Worm (Caenorhabditis elegans) whole organism, L2 larva: Measurements from ENCODE around the gene nbet-1.

ENCODE experiments used
- ZK546.5 ChIP-seq: sonication (generic microtip); optimal IDR thresholded peaks from 2 replicates; lab custom pipeline; 2017; ENCODE audit warnings: missing biosample characterization, missing genetic modification characterization
- egl-27 ChIP-seq: sonication (generic microtip); optimal IDR thresholded peaks from 3 replicates; lab custom pipeline; 2017; ENCODE audit warnings: missing biosample characterization, missing genetic modification reagents, missing genetic modification characterization
- fos-1 ChIP-seq: fragments of 150-350 bp; optimal IDR thresholded peaks from 2 replicates; lab custom pipeline; 2014; ENCODE audit warnings: missing biosample characterization, missing genetic modification characterization
- mbf-1 ChIP-seq: sonication (generic microtip); optimal IDR thresholded peaks from 2 replicates; lab custom pipeline; 2017; ENCODE audit warnings: missing biosample characterization, missing genetic modification characterization
- mdl-1 ChIP-seq, 2 experiments: fragments of 150-350 bp in 1 of 2; sonication (generic microtip) in 1 of 2; optimal IDR thresholded peaks; 2 replicates each; lab custom pipeline; 2017; ENCODE audit warnings: missing biosample characterization in 2 of 2, missing genetic modification characterization in 2 of 2
- snpc-4 ChIP-seq: fragments of 150-350 bp; optimal IDR thresholded peaks from 2 replicates; lab custom pipeline; 2014; ENCODE audit warnings: missing biosample characterization, missing genetic modification characterization

DNA sequence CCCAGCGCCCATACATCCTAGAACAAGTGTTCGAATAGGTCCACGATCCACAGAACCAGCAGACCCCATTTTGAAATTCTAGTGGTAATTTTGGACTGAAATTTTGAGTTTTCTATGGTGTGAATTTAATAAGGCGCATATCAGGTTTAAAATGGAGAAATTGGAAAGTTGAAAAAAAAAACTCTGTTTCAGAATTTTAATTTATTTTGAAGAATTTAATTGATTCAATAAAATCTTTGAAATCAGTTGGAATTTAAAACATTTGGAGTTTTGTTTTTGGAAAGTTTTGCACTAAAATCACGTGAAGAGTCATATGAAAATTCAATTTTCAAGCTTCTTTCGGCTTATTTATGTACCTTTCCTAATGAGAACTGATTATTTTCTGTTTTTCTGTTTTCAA lies 13.8 kb upstream of the nbet-1 start, which contains the start of gene gpa-18:
- TF ChIP-seq fos-1 (tag; lab: Kevin White, UChicago) (no peak), snpc-4 (tag; lab: Kevin White, UChicago) (no peak), mbf-1 (no peak), mdl-1 (tag; optimal IDR thresholded peaks at IDR 0.05; lab: Kevin White, UChicago) (no peak), ZK546.5 (tag; lab: Kevin White, UChicago) (no peak), egl-27 (tag; lab: Kevin White, UChicago) (no peak)
